Worm (Caenorhabditis elegans) whole organism, L2 larva: ENCODE data around the gene C25F6.8.

ENCODE experiments used
- C34F6.9 ChIP-seq: fragments of 150-350 bp; optimal IDR thresholded peaks from 2 replicates; lab custom pipeline; 2014; ENCODE audit warnings: missing biosample characterization, missing genetic modification characterization
- F13H6.1 ChIP-seq: sonication (generic microtip); optimal IDR thresholded peaks from 2 replicates; lab custom pipeline; 2016; ENCODE audit warnings: missing genetic modification characterization, missing compliant biosample characterization
- R02D3.7 ChIP-seq: fragments of 150-350 bp; optimal IDR thresholded peaks from 2 replicates; lab custom pipeline; 2014; ENCODE audit warnings: missing biosample characterization, missing genetic modification characterization
- Y55F3AM.14 ChIP-seq: fragments of 200-800 bp; sonication (Bioruptor generic); optimal IDR thresholded peaks from 2 replicates; lab custom pipeline; 2018; ENCODE audit warnings: mild to moderate bottlenecking, missing genetic modification characterization, missing compliant biosample characterization
- alr-1 ChIP-seq: fragments of 150-350 bp; optimal IDR thresholded peaks from 2 replicates; lab custom pipeline; 2014; ENCODE audit warnings: missing biosample characterization, missing genetic modification characterization
- aly-2 ChIP-seq: fragments of 150-350 bp; optimal IDR thresholded peaks from 2 replicates; lab custom pipeline; 2014; ENCODE audit warnings: missing biosample characterization, missing genetic modification characterization
- blmp-1 ChIP-seq: sonication (generic microtip); optimal IDR thresholded peaks from 2 replicates; lab custom pipeline; 2017; ENCODE audit warnings: missing genetic modification characterization, mild to moderate bottlenecking, missing compliant biosample characterization, antibody characterized with exemption, moderate library complexity; ENCODE audit not compliant: insufficient read depth
- ceh-16 ChIP-seq: fragments of 150-350 bp; optimal IDR thresholded peaks from 2 replicates; lab custom pipeline; 2014; ENCODE audit warnings: missing biosample characterization, missing genetic modification characterization
- ceh-82 ChIP-seq: fragments of 150-350 bp; optimal IDR thresholded peaks from 2 replicates; lab custom pipeline; 2014; ENCODE audit warnings: missing biosample characterization, missing genetic modification characterization
- crh-2 ChIP-seq: sonication (generic microtip); optimal IDR thresholded peaks from 2 replicates; lab custom pipeline; 2017; ENCODE audit warnings: missing biosample characterization, missing genetic modification characterization
- dmd-4 ChIP-seq: sonication (generic microtip); optimal IDR thresholded peaks from 2 replicates; lab custom pipeline; 2017; ENCODE audit warnings: missing biosample characterization, missing genetic modification characterization
- egl-27 ChIP-seq: sonication (generic microtip); optimal IDR thresholded peaks from 3 replicates; lab custom pipeline; 2017; ENCODE audit warnings: missing biosample characterization, missing genetic modification reagents, missing genetic modification characterization
- elt-3 ChIP-seq: sonication (generic microtip); optimal IDR thresholded peaks from 2 replicates; lab custom pipeline; 2017; ENCODE audit warnings: missing biosample characterization, missing genetic modification characterization
- fos-1 ChIP-seq: fragments of 150-350 bp; optimal IDR thresholded peaks from 2 replicates; lab custom pipeline; 2014; ENCODE audit warnings: missing biosample characterization, missing genetic modification characterization
- gmeb-1 ChIP-seq: fragments of 150-350 bp; optimal IDR thresholded peaks from 2 replicates; lab custom pipeline; 2014; ENCODE audit warnings: missing biosample characterization, missing genetic modification characterization
- mab-5 ChIP-seq: fragments of 150-350 bp; optimal IDR thresholded peaks from 2 replicates; lab custom pipeline; 2014; ENCODE audit warnings: missing biosample characterization, missing genetic modification characterization
- nhr-11 ChIP-seq: fragments of 150-350 bp; optimal IDR thresholded peaks from 2 replicates; lab custom pipeline; 2014; ENCODE audit warnings: missing biosample characterization, missing genetic modification characterization
- nhr-12 ChIP-seq: fragments of 150-350 bp; optimal IDR thresholded peaks from 2 replicates; lab custom pipeline; 2014; ENCODE audit warnings: missing biosample characterization, missing genetic modification characterization
- nhr-129 ChIP-seq: fragments of 150-350 bp; optimal IDR thresholded peaks from 2 replicates; lab custom pipeline; 2014; ENCODE audit warnings: missing biosample characterization, missing genetic modification characterization
- nhr-21 ChIP-seq: fragments of 150-350 bp; optimal IDR thresholded peaks from 2 replicates; lab custom pipeline; 2014; ENCODE audit warnings: missing biosample characterization, missing genetic modification characterization
- nhr-23 ChIP-seq: fragments of 150-350 bp; optimal IDR thresholded peaks from 2 replicates; lab custom pipeline; 2014; ENCODE audit warnings: missing biosample characterization, missing genetic modification reagents, missing genetic modification characterization
- nhr-6 ChIP-seq: fragments of 150-350 bp; optimal IDR thresholded peaks from 2 replicates; lab custom pipeline; 2014; ENCODE audit warnings: missing biosample characterization, missing genetic modification characterization
- nhr-77 ChIP-seq: fragments of 150-350 bp; optimal IDR thresholded peaks from 2 replicates; lab custom pipeline; 2014; ENCODE audit warnings: missing biosample characterization, missing genetic modification characterization
- peb-1 ChIP-seq: fragments of 150-350 bp; optimal IDR thresholded peaks from 2 replicates; lab custom pipeline; 2014; ENCODE audit warnings: missing biosample characterization, missing genetic modification characterization
- skn-1 ChIP-seq: sonication (generic microtip); optimal IDR thresholded peaks from 2 replicates; lab custom pipeline; 2017; ENCODE audit warnings: missing biosample characterization, missing genetic modification characterization
- sma-3 ChIP-seq: sonication (generic microtip); optimal IDR thresholded peaks from 2 replicates; lab custom pipeline; 2016; ENCODE audit warnings: missing genetic modification reagents, missing genetic modification characterization, missing compliant biosample characterization
- sma-9 ChIP-seq, 2 experiments: fragments of 150-350 bp in 1 of 2; sonication (generic microtip) in 1 of 2; optimal IDR thresholded peaks; 2 replicates each; lab custom pipeline; 2014 to 2016; ENCODE audit warnings: missing genetic modification characterization in 2 of 2, mild to moderate bottlenecking in 1 of 2, missing biosample characterization in 1 of 2, missing compliant biosample characterization in 1 of 2, missing genetic modification reagents in 1 of 2, moderate library complexity in 1 of 2
- unc-39 ChIP-seq: fragments of 150-350 bp; optimal IDR thresholded peaks from 2 replicates; lab custom pipeline; 2014; ENCODE audit warnings: missing biosample characterization, missing genetic modification characterization
- unc-62 ChIP-seq: fragments of 150-350 bp; optimal IDR thresholded peaks from 2 replicates; lab custom pipeline; 2014; ENCODE audit warnings: missing biosample characterization, missing genetic modification reagents, missing genetic modification characterization
- zag-1 ChIP-seq: fragments of 150-350 bp; optimal IDR thresholded peaks from 2 replicates; lab custom pipeline; 2014; ENCODE audit warnings: missing biosample characterization, missing genetic modification characterization
- ztf-1 ChIP-seq: fragments of 200-800 bp; sonication (Bioruptor generic); conservative IDR thresholded peaks from 2 replicates; pipeline ENCODE4 v1.3.6; 2022; ENCODE audit warnings: missing genetic modification characterization, missing compliant biosample characterization
- ztf-11 ChIP-seq: sonication (generic microtip); optimal IDR thresholded peaks from 2 replicates; lab custom pipeline; 2017; ENCODE audit warnings: missing biosample characterization, missing genetic modification characterization

C25F6.8 gene

DNA sequence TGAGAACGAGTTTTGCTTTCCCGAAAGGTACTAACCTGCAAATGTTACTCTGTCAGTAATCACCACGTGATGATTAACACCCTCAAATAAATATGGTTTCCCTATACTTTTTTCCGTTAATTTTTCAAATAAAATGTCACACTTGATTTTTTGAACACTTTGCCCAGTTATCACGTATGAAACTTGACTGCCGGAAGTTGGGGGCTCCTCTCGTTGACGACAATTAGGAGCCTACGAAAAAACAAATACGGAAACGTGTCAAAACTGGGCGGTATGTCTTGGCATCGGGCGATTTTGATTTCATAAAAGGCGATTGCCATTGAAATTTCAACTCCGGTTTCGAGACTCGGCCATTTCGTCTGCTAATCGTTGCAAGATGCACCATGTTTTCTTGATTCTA, at the start of gene C25F6.8:
Gene C25F6.8 (plus strand): TSS at position 301 of the 400 bp plus-strand sequence.
- TF ChIP-seq gmeb-1 (tag; lab: Kevin White, UChicago) (no peak), dmd-4 (tag; lab: Kevin White, UChicago) (no peak), nhr-21 (tag; lab: Kevin White, UChicago) (no peak), nhr-23 (tag; lab: Kevin White, UChicago) (no peak), peb-1 (tag; lab: Kevin White, UChicago) (no peak), sma-9 (GFP tag; optimal IDR thresholded peaks at IDR 0.05; lab: Kevin White, UChicago) (no peak), sma-9 (tag; optimal IDR thresholded peaks at IDR 0.05; lab: Kevin White, UChicago) (no peak), nhr-129 (tag; lab: Kevin White, UChicago) (no peak), egl-27 (tag; lab: Kevin White, UChicago) (no peak), ztf-1 (no peak), aly-2 (tag; lab: Kevin White, UChicago) (no peak), ztf-11 (tag; lab: Kevin White, UChicago) (no peak), nhr-77 (tag; lab: Kevin White, UChicago) (no peak), nhr-11 (tag; lab: Kevin White, UChicago) (no peak), unc-62 (GFP tag; lab: Kevin White, UChicago) (no peak), skn-1 (no peak), alr-1 (tag; lab: Kevin White, UChicago) (no peak)

DNA sequence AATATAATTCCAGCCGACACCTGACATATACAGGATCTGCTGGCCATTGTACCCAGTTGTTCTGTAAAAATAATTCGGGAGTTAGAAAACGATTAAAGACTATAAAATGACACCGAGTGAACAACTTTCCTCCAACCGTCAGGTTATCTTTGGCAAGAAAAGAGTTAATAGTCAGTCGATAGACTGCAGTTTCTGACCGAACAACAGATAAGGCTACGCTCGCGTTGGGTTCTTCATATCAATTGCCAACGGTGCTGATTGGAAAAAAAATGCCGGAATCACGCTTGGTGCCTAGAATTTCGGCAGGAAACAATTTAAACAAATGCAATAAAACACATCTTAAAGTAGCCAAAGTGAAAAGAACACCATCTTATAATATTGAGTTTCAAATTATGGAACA, 47.5 kb upstream of the C25F6.8 start, which contains the start of gene scav-1:
Gene scav-1 (minus strand): TSS at position 61 of the 400 bp plus-strand sequence.
- no peak for TF ChIP-seq unc-62 (GFP tag; lab: Kevin White, UChicago)
- TF ChIP-seq nhr-23 (tag; lab: Kevin White, UChicago): no peak
- peak; percentile 92 for TF ChIP-seq fos-1
- no peak for TF ChIP-seq ceh-16 (tag; lab: Kevin White, UChicago)
- no peak for TF ChIP-seq egl-27 (tag; lab: Kevin White, UChicago)
- peak; percentile 6 for TF ChIP-seq gmeb-1 (tag; lab: Kevin White, UChicago)
- TF ChIP-seq nhr-129 (tag; lab: Kevin White, UChicago): peak; percentile 0
- TF ChIP-seq crh-2 (tag; lab: Kevin White, UChicago): peak; percentile 41
- TF ChIP-seq elt-3 (tag; lab: Kevin White, UChicago): no peak
- TF ChIP-seq skn-1: no peak
- TF ChIP-seq nhr-77 (tag; lab: Kevin White, UChicago): no peak
- no peak for TF ChIP-seq F13H6.1 (tag; lab: Kevin White, UChicago)

DNA sequence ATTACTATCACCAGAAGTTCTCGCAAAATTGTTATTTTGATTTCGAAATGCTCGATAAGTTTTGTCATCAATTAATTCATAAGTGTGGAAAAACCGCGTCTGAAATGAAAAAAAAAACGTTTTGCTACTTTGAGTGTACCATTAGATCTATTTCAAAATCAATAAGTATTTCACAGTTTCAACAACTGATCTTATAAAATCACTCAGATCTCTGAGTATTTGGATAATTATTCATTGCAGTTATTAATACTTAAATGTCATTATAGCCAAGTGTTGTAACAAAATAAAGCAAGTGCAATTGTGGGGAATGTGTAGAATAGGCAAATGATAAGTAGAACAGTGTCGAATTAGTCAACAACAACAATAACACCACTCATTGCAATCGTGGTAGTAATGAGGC, 41.7 kb upstream of the C25F6.8 start, which contains the start of gene C03F11.4:
Gene C03F11.4 (minus strand): TSS at position 101 of the 400 bp plus-strand sequence.
- TF ChIP-seq aly-2 (tag; lab: Kevin White, UChicago) (no peak), fos-1 (no peak), unc-39 (tag; lab: Kevin White, UChicago) (no peak), peb-1 (tag; lab: Kevin White, UChicago) (no peak), dmd-4 (tag; lab: Kevin White, UChicago) (no peak), R02D3.7 (tag; lab: Kevin White, UChicago) (no peak), blmp-1 (tag; lab: Kevin White, UChicago) (no peak), sma-3 (no peak), Y55F3AM.14 (GFP tag; lab: Kevin White, UChicago) (no peak), zag-1 (no peak), ceh-82 (tag; lab: Kevin White, UChicago) (no peak), F13H6.1 (tag; lab: Kevin White, UChicago) (no peak), ztf-1 (no peak), nhr-12 (no peak), C34F6.9 (tag; lab: Kevin White, UChicago) (no peak), nhr-6 (no peak), nhr-21 (tag; lab: Kevin White, UChicago) (no peak), sma-9 (GFP tag; optimal IDR thresholded peaks at IDR 0.05; lab: Kevin White, UChicago) (no peak), sma-9 (tag; optimal IDR thresholded peaks at IDR 0.05; lab: Kevin White, UChicago) (no peak), ztf-11 (tag; lab: Kevin White, UChicago) (no peak), gmeb-1 (tag; lab: Kevin White, UChicago) (no peak)

- no peak for TF ChIP-seq peb-1 (tag; lab: Kevin White, UChicago)
- TF ChIP-seq nhr-129 (tag; lab: Kevin White, UChicago): peak; percentile 42
- no peak for TF ChIP-seq Y55F3AM.14 (GFP tag; lab: Kevin White, UChicago)
- TF ChIP-seq fos-1: peak; percentile 8
- TF ChIP-seq ztf-11 (tag; lab: Kevin White, UChicago): no peak
- TF ChIP-seq ceh-16 (tag; lab: Kevin White, UChicago): no peak
- TF ChIP-seq mab-5 (tag; lab: Kevin White, UChicago): no peak
Observed at ce11 chrX:5407271-5407670, 40.8 kb upstream of the C25F6.8 start.
